Fruit fly (Drosophila melanogaster): ENCODE measurements around the gene Pgant6.

Gene Pgant6

dm6 chr3L:2820275-2820674, 38.2 kb downstream of the Pgant6 start:
- TF ChIP-seq zfh2 (GFP tag; optimal IDR thresholded peaks at IDR 0.05) (no peak), CG12155 (GFP tag; optimal IDR thresholded peaks at IDR 0.05) (no peak), Blimp-1 (GFP tag; optimal IDR thresholded peaks at IDR 0.05) (peak; percentile 6), z (GFP tag; IDR thresholded peaks at IDR 0.05) (no peak), ham (GFP tag; IDR thresholded peaks at IDR 0.05) (no peak), CG6683 (GFP tag; optimal IDR thresholded peaks at IDR 0.05) (no peak), Chrac-16 (GFP tag; optimal IDR thresholded peaks at IDR 0.05) (no peak), CG30020 (tag; optimal IDR thresholded peaks at IDR 0.05) (no peak), nerfin-2 (GFP tag; IDR thresholded peaks at IDR 0.05; ENCODE audit: partially characterized antibody) (no peak), HLH3B (GFP tag; IDR thresholded peaks at IDR 0.05) (no peak), E2f2 (GFP tag; IDR thresholded peaks at IDR 0.05) (0 out of 2 replicates have a peak, but pooled peaks have one; percentile 2), CG10959 (GFP tag; IDR thresholded peaks at IDR 0.05) (no peak), CG9215 (GFP tag; IDR thresholded peaks at IDR 0.05) (no peak), ATbp (GFP tag; optimal IDR thresholded peaks at IDR 0.05) (peak; percentile 24), Dip2 (GFP tag; IDR thresholded peaks at IDR 0.05) (no peak), CG2678 (tag; optimal IDR thresholded peaks at IDR 0.05) (peak; percentile 10), run (tag; optimal IDR thresholded peaks at IDR 0.05) (no peak), tap (tag; optimal IDR thresholded peaks at IDR 0.05) (no peak), lbe (GFP tag; optimal IDR thresholded peaks at IDR 0.05) (peak; percentile 28), CG7271 (tag; optimal IDR thresholded peaks at IDR 0.05) (peak; percentile 8), gem (tag; optimal IDR thresholded peaks at IDR 0.05) (peak; percentile 54), CG13123 (GFP tag; optimal IDR thresholded peaks at IDR 0.05) (no peak), CG17361 (GFP tag; IDR thresholded peaks at IDR 0.05) (no peak), Optix (GFP tag; IDR thresholded peaks at IDR 0.05) (no peak), al (GFP tag; IDR thresholded peaks at IDR 0.05) (no peak), ci (GFP tag; IDR thresholded peaks at IDR 0.05) (0 out of 3 replicates have a peak, but pooled peaks have one; percentile 11), CG13296 (GFP tag; optimal IDR thresholded peaks at IDR 0.05) (no peak), sens (GFP tag) (peak; percentile 68), CG5953 (GFP tag; IDR thresholded peaks at IDR 0.05) (no peak), CG18599 (GFP tag; optimal IDR thresholded peaks at IDR 0.05) (no peak), unpg (GFP tag; optimal IDR thresholded peaks at IDR 0.05) (peak; percentile 17), CG10543 (GFP tag; optimal IDR thresholded peaks at IDR 0.05) (no peak), Ada2b (GFP tag; IDR thresholded peaks at IDR 0.05) (no peak), CG14667 (GFP tag; IDR thresholded peaks at IDR 0.05) (no peak), CG17912 (GFP tag; optimal IDR thresholded peaks at IDR 0.05) (no peak), Hmr (GFP tag; optimal IDR thresholded peaks at IDR 0.05) (no peak), CG13624 (GFP tag; optimal IDR thresholded peaks at IDR 0.05) (no peak), Med (GFP tag) (peak; percentile 9), CG1602 (GFP tag; optimal IDR thresholded peaks at IDR 0.05) (no peak), Hr51 (GFP tag; optimal IDR thresholded peaks at IDR 0.05) (peak in 1 of 2 experiments; percentile 2), CG17359 (tag; optimal IDR thresholded peaks at IDR 0.05) (peak; percentile 27), CG10209 (GFP tag; optimal IDR thresholded peaks at IDR 0.05) (peak; percentile 8), CG3726 (GFP tag; IDR thresholded peaks at IDR 0.05) (no peak), Sox102F (GFP tag; optimal IDR thresholded peaks at IDR 0.05) (peak; percentile 53), CG13775 (GFP tag; optimal IDR thresholded peaks at IDR 0.05) (no peak), CG31441 (GFP tag; IDR thresholded peaks at IDR 0.05) (no peak), Ets65A (GFP tag) (no peak), CG14710 (tag; optimal IDR thresholded peaks at IDR 0.05) (no peak), zf30C (GFP tag; optimal IDR thresholded peaks at IDR 0.05) (no peak), CG10565 (GFP tag; optimal IDR thresholded peaks at IDR 0.05) (no peak), CG8388 (GFP tag; optimal IDR thresholded peaks at IDR 0.05) (no peak)

Measured in whole organism, embryonic.